Fruit fly (Drosophila melanogaster) whole organism, adult: ENCODE data around the gene Ada.

Experiments used
- CG5204 ChIP-seq: fragments of 200-800 bp; sonication (Bioruptor generic); optimal IDR thresholded peaks from 2 replicates; lab custom pipeline; 2016; ENCODE audit warnings: missing biosample characterization, missing genetic modification characterization
- CG7101 ChIP-seq: fragments of 200-800 bp; sonication (Bioruptor generic); optimal IDR thresholded peaks from 2 replicates; lab custom pipeline; 2018; ENCODE audit warnings: missing biosample characterization, mild to moderate bottlenecking, missing genetic modification characterization, moderate library complexity
- Clk ChIP-seq: fragments of 200-800 bp; sonication (Bioruptor generic); optimal IDR thresholded peaks from 2 replicates; lab custom pipeline; 2017; ENCODE audit warnings: missing biosample characterization, missing genetic modification characterization
- Hr96 ChIP-seq: fragments of 200-800 bp; sonication (Bioruptor generic); optimal IDR thresholded peaks from 2 replicates; lab custom pipeline; 2016; ENCODE audit warnings: missing biosample characterization, missing genetic modification characterization
- Mnt ChIP-seq: fragments of 200-800 bp; sonication (Bioruptor generic); optimal IDR thresholded peaks from 2 replicates; lab custom pipeline; 2016; ENCODE audit warnings: missing biosample characterization, mild to moderate bottlenecking, missing genetic modification characterization
- bab1 ChIP-seq: fragments of 200-800 bp; sonication (Bioruptor generic); optimal IDR thresholded peaks from 3 replicates; lab custom pipeline; 2019; ENCODE audit warnings: missing biosample characterization, mild to moderate bottlenecking, missing genetic modification characterization, moderate library complexity
- cic ChIP-seq: fragments of 200-800 bp; sonication (Bioruptor generic); optimal IDR thresholded peaks from 2 replicates; lab custom pipeline; 2017; ENCODE audit warnings: missing biosample characterization, mild to moderate bottlenecking, missing genetic modification characterization, moderate library complexity
- kay ChIP-seq: fragments of 200-800 bp; sonication (Bioruptor generic); peaks from one replicate; lab custom pipeline; 2016; ENCODE audit warnings: missing biosample characterization, missing genetic modification characterization, borderline replicate concordance
- pad ChIP-seq: fragments of 200-800 bp; sonication (Bioruptor generic); optimal IDR thresholded peaks from 3 replicates; lab custom pipeline; 2017; ENCODE audit warnings: missing biosample characterization, missing genetic modification characterization, mild to moderate bottlenecking, moderate library complexity, missing genetic modification reagents
- tj ChIP-seq: fragments of 200-800 bp; sonication (Bioruptor generic); optimal IDR thresholded peaks from 3 replicates; lab custom pipeline; 2017; ENCODE audit warnings: missing biosample characterization, mild to moderate bottlenecking, missing genetic modification characterization, moderate library complexity

DNA sequence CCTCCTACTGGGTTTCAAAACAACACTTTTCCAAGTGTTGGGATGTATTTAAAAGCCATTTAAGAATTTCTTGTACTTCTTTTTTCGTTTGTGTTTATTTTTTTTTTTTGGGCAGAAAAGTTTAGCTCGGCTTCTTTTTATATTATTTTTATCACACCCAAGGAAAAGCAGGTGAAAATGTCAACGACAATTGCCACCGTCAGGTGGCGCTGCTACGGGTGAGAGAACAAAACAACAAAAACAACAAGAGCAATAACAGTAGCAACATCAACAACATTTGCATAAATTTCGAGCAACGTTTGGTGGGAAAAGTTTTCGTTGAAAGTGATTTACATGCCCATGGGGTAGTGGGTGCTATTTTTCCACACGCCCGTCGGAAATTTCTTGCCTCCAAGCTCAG lies 25.3 kb downstream of the Ada start:
- TF ChIP-seq kay (no peak), tj (no peak), Clk (GFP tag; lab: Kevin White, UChicago) (no peak), CG5204 (GFP tag; lab: Kevin White, UChicago) (no peak), cic (no peak), Hr96 (no peak), pad (GFP tag; lab: Kevin White, UChicago) (no peak), bab1 (GFP tag; lab: Kevin White, UChicago) (no peak), Mnt (GFP tag; lab: Kevin White, UChicago) (no peak), CG7101 (tag; lab: Kevin White, UChicago) (no peak)
